Fruit fly (Drosophila melanogaster): ENCODE results near the gene Alms1a.

Gene Alms1a

DNA sequence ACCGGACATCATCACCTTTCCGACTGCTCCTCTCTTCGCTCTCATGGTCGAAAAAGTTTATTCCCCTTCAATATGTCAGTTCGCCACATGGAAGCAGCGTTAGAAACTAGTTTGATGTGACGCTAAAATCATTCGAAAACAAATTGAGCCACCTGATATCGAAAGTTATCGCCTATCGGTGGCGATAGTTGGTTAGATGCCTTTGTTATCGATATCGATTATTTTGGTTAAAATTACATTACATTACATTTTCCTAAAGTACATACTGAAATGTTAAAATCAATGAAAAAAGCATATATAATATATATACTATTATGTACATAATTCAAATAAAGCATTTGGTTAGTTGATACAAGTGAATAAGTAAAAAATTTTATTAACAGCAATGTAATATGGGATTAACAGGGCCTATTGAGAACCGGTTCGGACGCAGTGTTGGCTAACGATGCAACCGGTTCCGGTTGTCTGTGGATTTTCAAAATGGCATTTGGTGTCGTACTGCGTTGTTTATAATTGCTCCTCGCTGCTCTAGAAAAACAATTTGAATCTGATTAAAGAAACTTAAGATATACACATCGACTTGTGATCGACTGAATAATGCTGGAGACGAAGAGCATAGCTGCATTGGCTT, at the start of gene Alms1a, which contains the start of gene pon:
TSS of gene Alms1a (minus strand) at position 149 of the 631 bp plus-strand sequence.
TSS of gene pon (plus strand) at position 463 of the 631 bp plus-strand sequence.
- TF ChIP-seq esn (GFP tag; optimal IDR thresholded peaks at IDR 0.05) (peak; percentile 15), CG8319 (GFP tag; optimal IDR thresholded peaks at IDR 0.05) (no peak), CG6808 (GFP tag; optimal IDR thresholded peaks at IDR 0.05) (peak; percentile 46)

DNA sequence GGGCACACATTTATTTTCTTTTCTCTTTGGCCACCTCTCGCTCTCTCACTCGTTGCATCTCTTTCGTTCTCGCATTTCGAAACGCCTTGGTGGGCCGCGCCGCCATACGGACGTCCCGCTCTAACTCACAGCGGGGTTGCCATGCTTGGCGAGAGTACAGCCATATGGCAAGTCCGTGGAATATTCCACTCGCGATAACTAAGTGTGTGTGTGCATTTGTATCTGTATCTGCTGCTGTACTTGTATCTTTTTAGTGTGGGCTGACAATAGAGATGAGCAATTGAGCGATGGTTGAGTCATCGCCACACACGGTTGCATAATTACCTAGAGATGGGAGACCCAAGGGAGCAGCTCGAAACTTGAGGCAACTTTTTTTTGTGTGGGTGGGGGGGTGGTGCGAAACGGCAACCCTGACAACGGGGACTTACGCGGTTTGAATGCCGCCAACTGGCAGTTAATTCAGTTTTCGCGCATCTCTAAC, 48.7 kb upstream of the Alms1a start:
- TF ChIP-seq Blimp-1 (GFP tag; optimal IDR thresholded peaks at IDR 0.05) (peak; percentile 54), spab (GFP tag; optimal IDR thresholded peaks at IDR 0.05) (peak; percentile 17), CG32006 (GFP tag; optimal IDR thresholded peaks at IDR 0.05) (peak; percentile 75), Hr4 (GFP tag; optimal IDR thresholded peaks at IDR 0.05) (peak; percentile 74), CG3919 (GFP tag; optimal IDR thresholded peaks at IDR 0.05) (peak; percentile 82), ss (GFP tag; optimal IDR thresholded peaks at IDR 0.05) (peak; percentile 67 to 71), Sox102F (GFP tag; optimal IDR thresholded peaks at IDR 0.05) (peak; percentile 77), CG8632 (GFP tag; optimal IDR thresholded peaks at IDR 0.05) (peak; percentile 77), pdm3 (GFP tag; optimal IDR thresholded peaks at IDR 0.05) (peak; percentile 84), topi (GFP tag; optimal IDR thresholded peaks at IDR 0.05) (peak; percentile 89), Ets21C (GFP tag; optimal IDR thresholded peaks at IDR 0.05) (peak; percentile 82), dsx (GFP tag; optimal IDR thresholded peaks at IDR 0.05; ENCODE audit: poor library complexity, severe bottlenecking) (peak; percentile 69), Smox (GFP tag; optimal IDR thresholded peaks at IDR 0.05) (peak; percentile 87), Eip78C (GFP tag) (peak; percentile 90), OdsH (GFP tag; optimal IDR thresholded peaks at IDR 0.05) (peak; percentile 84), CG1621 (tag; optimal IDR thresholded peaks at IDR 0.05) (peak; percentile 74), fd85E (GFP tag; optimal IDR thresholded peaks at IDR 0.05) (peak; percentile 59), CG7368 (GFP tag; optimal IDR thresholded peaks at IDR 0.05) (peak; percentile 80), CG8119 (GFP tag; IDR thresholded peaks at IDR 0.05) (peak; percentile 78), Hr39 (GFP tag; optimal IDR thresholded peaks at IDR 0.05) (peak; percentile 88), Sox14 (GFP tag; optimal IDR thresholded peaks at IDR 0.05) (peak; percentile 82), fkh (GFP tag; optimal IDR thresholded peaks at IDR 0.05) (peak; percentile 89), acj6 (GFP tag; optimal IDR thresholded peaks at IDR 0.05) (peak; percentile 79), Ets96B (tag; optimal IDR thresholded peaks at IDR 0.05) (peak; percentile 61), vri (GFP tag; optimal IDR thresholded peaks at IDR 0.05) (peak; percentile 99), Met (GFP tag; optimal IDR thresholded peaks at IDR 0.05) (peak; percentile 86), CG11762 (GFP tag; optimal IDR thresholded peaks at IDR 0.05; ENCODE audit: insufficient read depth) (peak; percentile 8), esn (GFP tag; optimal IDR thresholded peaks at IDR 0.05) (peak; percentile 84), CG6808 (GFP tag; optimal IDR thresholded peaks at IDR 0.05) (peak; percentile 53), CG16779 (tag; optimal IDR thresholded peaks at IDR 0.05) (peak; percentile 66), CG6163 (GFP tag; IDR thresholded peaks at IDR 0.05) (peak; percentile 90), eg (GFP tag; IDR thresholded peaks at IDR 0.05) (peak; percentile 92), CG8319 (GFP tag; optimal IDR thresholded peaks at IDR 0.05) (peak; percentile 73), Gug (GFP tag; IDR thresholded peaks at IDR 0.05) (peak; percentile 74), Sox15 (GFP tag; optimal IDR thresholded peaks at IDR 0.05) (peak; percentile 78), CG6792 (GFP tag; optimal IDR thresholded peaks at IDR 0.05) (peak; percentile 80), CG31627 (GFP tag; optimal IDR thresholded peaks at IDR 0.05) (peak; percentile 89), Hr38 (GFP tag; optimal IDR thresholded peaks at IDR 0.05) (peak; percentile 38), net (GFP tag; optimal IDR thresholded peaks at IDR 0.05) (peak; percentile 78), fd59A (GFP tag; optimal IDR thresholded peaks at IDR 0.05) (peak; percentile 27), dac (GFP tag; optimal IDR thresholded peaks at IDR 0.05) (peak; percentile 60), achi (GFP tag; optimal IDR thresholded peaks at IDR 0.05) (peak; percentile 72), Eip75B (GFP tag; optimal IDR thresholded peaks at IDR 0.05) (peak; percentile 68), Lpt (GFP tag; optimal IDR thresholded peaks at IDR 0.05) (peak; percentile 63), CG34406 (GFP tag; optimal IDR thresholded peaks at IDR 0.05) (peak; percentile 79), CG10669 (GFP tag; optimal IDR thresholded peaks at IDR 0.05) (peak; percentile 72), CG15336 (GFP tag; IDR thresholded peaks at IDR 0.05) (peak; percentile 73), cyc (GFP tag; optimal IDR thresholded peaks at IDR 0.05) (peak; percentile 89)

Measured in whole organism, prepupa.